Fruit fly (Drosophila melanogaster) whole organism, embryonic: ENCODE data around the gene Prosbeta6.
A peak's percentile ranks its signal among the peaks of the same experiment; 100 is the strongest.

Source experiments
- Abd-B ChIP-seq: fragments of 200-800 bp; sonication (Bioruptor generic); optimal IDR thresholded peaks from 2 replicates; lab custom pipeline; 2018; ENCODE audit warnings: missing biosample characterization, mild to moderate bottlenecking, missing genetic modification characterization, moderate library complexity
- Adf1 ChIP-seq: fragments of 200-800 bp; sonication (Bioruptor generic); IDR thresholded peaks from 2 replicates; pipeline ENCODE4 v1.3.6; 2022; ENCODE audit warnings: missing biosample characterization, missing genetic modification characterization
- CG10147 ChIP-seq: fragments of 200-800 bp; sonication (Bioruptor generic); optimal IDR thresholded peaks from 2 replicates; lab custom pipeline; 2019; ENCODE audit warnings: missing biosample characterization, mild to moderate bottlenecking, missing genetic modification characterization, moderate library complexity
- CG10462 ChIP-seq: fragments of 200-800 bp; sonication (Bioruptor generic); optimal IDR thresholded peaks from 2 replicates; lab custom pipeline; 2016; ENCODE audit warnings: missing biosample characterization, missing genetic modification characterization
- CG10979 ChIP-seq: fragments of 200-800 bp; sonication (Bioruptor generic); optimal IDR thresholded peaks from 2 replicates; lab custom pipeline; 2018; ENCODE audit warnings: missing biosample characterization, mild to moderate bottlenecking, missing genetic modification characterization, moderate library complexity
- CG11247 ChIP-seq: fragments of 200-800 bp; sonication (Bioruptor generic); IDR thresholded peaks from 2 replicates; pipeline ENCODE4 v1.3.6; 2022; ENCODE audit warnings: missing biosample characterization, missing genetic modification characterization
- CG12391 ChIP-seq: fragments of 200-800 bp; sonication (Bioruptor generic); optimal IDR thresholded peaks from 3 replicates; lab custom pipeline; 2018; ENCODE audit warnings: missing biosample characterization, mild to moderate bottlenecking, missing genetic modification characterization, moderate library complexity
- CG13424 ChIP-seq: fragments of 200-800 bp; sonication (Bioruptor generic); optimal IDR thresholded peaks from 2 replicates; lab custom pipeline; 2019; ENCODE audit warnings: missing biosample characterization, mild to moderate bottlenecking, missing genetic modification characterization, moderate library complexity
- CG13775 ChIP-seq: fragments of 200-800 bp; sonication (Bioruptor generic); optimal IDR thresholded peaks from 3 replicates; lab custom pipeline; 2017; ENCODE audit warnings: missing biosample characterization, mild to moderate bottlenecking, missing genetic modification characterization
- CG13894 ChIP-seq: fragments of 200-800 bp; sonication (Bioruptor generic); optimal IDR thresholded peaks from 3 replicates; lab custom pipeline; 2018; ENCODE audit warnings: missing biosample characterization, mild to moderate bottlenecking, missing genetic modification characterization, moderate library complexity
- CG14860 ChIP-seq: fragments of 200-800 bp; sonication (Bioruptor generic); IDR thresholded peaks from 3 replicates; pipeline ENCODE4 v1.3.6; 2022; ENCODE audit warnings: missing biosample characterization, missing genetic modification characterization; ENCODE audit not compliant: partially characterized antibody
- CG17359 ChIP-seq: fragments of 200-800 bp; sonication (Bioruptor generic); optimal IDR thresholded peaks from 3 replicates; lab custom pipeline; 2018; ENCODE audit warnings: missing biosample characterization, mild to moderate bottlenecking, missing genetic modification characterization, moderate library complexity
- CG18599 ChIP-seq: fragments of 200-800 bp; sonication (Bioruptor generic); optimal IDR thresholded peaks from 3 replicates; lab custom pipeline; 2017; ENCODE audit warnings: missing biosample characterization, missing genetic modification characterization, mild to moderate bottlenecking, moderate library complexity, missing genetic modification reagents
- CG2120 ChIP-seq: fragments of 200-800 bp; sonication (Bioruptor generic); optimal IDR thresholded peaks from 3 replicates; lab custom pipeline; 2016; ENCODE audit warnings: missing biosample characterization, missing genetic modification characterization
- CG32532 ChIP-seq: fragments of 200-800 bp; sonication (Bioruptor generic); IDR thresholded peaks from 2 replicates; pipeline ENCODE4 v1.3.6; 2022; ENCODE audit warnings: missing biosample characterization, missing genetic modification characterization
- CG3281 ChIP-seq: fragments of 200-800 bp; sonication (Bioruptor generic); optimal IDR thresholded peaks from 3 replicates; lab custom pipeline; 2017; ENCODE audit warnings: missing biosample characterization, mild to moderate bottlenecking, missing genetic modification characterization
- CG34224 ChIP-seq: fragments of 200-800 bp; sonication (Bioruptor generic); IDR thresholded peaks from 3 replicates; pipeline ENCODE4 v1.3.6; 2022; ENCODE audit warnings: missing biosample characterization, missing genetic modification characterization; ENCODE audit not compliant: partially characterized antibody
- CG4617 ChIP-seq: fragments of 200-800 bp; sonication (Bioruptor generic); optimal IDR thresholded peaks from 3 replicates; lab custom pipeline; 2016; ENCODE audit warnings: missing biosample characterization, missing genetic modification characterization, borderline replicate concordance
- CG6272 ChIP-seq: fragments of 200-800 bp; sonication (Bioruptor generic); IDR thresholded peaks from 2 replicates; pipeline ENCODE4 v1.3.6; 2022; ENCODE audit warnings: missing biosample characterization, missing genetic modification characterization
- CoRest ChIP-seq: fragments of 200-800 bp; sonication (Bioruptor generic); optimal IDR thresholded peaks from 3 replicates; lab custom pipeline; 2018; ENCODE audit warnings: missing biosample characterization, mild to moderate bottlenecking, missing genetic modification characterization, moderate library complexity
- Deaf1 ChIP-seq: fragments of 200-800 bp; optimal IDR thresholded peaks from 3 replicates; lab custom pipeline; 2019; ENCODE audit warnings: missing biosample characterization, mild to moderate bottlenecking, missing genetic modification characterization, moderate library complexity
- Fer1 ChIP-seq: fragments of 200-800 bp; sonication (Bioruptor generic); optimal IDR thresholded peaks from 2 replicates; lab custom pipeline; 2017; ENCODE audit warnings: missing biosample characterization, mild to moderate bottlenecking, missing genetic modification characterization
- Hey ChIP-seq: fragments of 200-800 bp; sonication (Bioruptor generic); optimal IDR thresholded peaks from 3 replicates; lab custom pipeline; 2018; ENCODE audit warnings: missing biosample characterization, mild to moderate bottlenecking, missing genetic modification characterization
- Jarid2 ChIP-seq: fragments of 200-800 bp; sonication (Bioruptor generic); optimal IDR thresholded peaks from 3 replicates; lab custom pipeline; 2017; ENCODE audit warnings: mild to moderate bottlenecking, missing biosample characterization, missing genetic modification reagents, missing genetic modification characterization
- Usf ChIP-seq: fragments of 200-800 bp; sonication (Bioruptor generic); optimal IDR thresholded peaks from 2 replicates; lab custom pipeline; 2017; ENCODE audit warnings: missing genotype, missing biosample characterization, missing genetic modification characterization
- amos ChIP-seq: fragments of 200-800 bp; sonication (Bioruptor generic); IDR thresholded peaks from 2 replicates; pipeline ENCODE4 v1.3.6; 2022; ENCODE audit warnings: missing biosample characterization, missing genetic modification characterization; ENCODE audit not compliant: partially characterized antibody
- ap ChIP-seq: fragments of 200-800 bp; sonication (Bioruptor generic); IDR thresholded peaks from 2 replicates; pipeline ENCODE4 v1.3.6; 2022; ENCODE audit warnings: missing biosample characterization, missing genetic modification characterization
- bsh ChIP-seq, 2 experiments: fragments of 200-800 bp; sonication (Bioruptor generic); optimal IDR thresholded peaks; 2 replicates each; lab custom pipeline; 2017 to 2018; ENCODE audit warnings: mild to moderate bottlenecking in 2 of 2, missing biosample characterization in 2 of 2, missing genetic modification characterization in 2 of 2, moderate library complexity in 1 of 2
- cg ChIP-seq: fragments of 200-800 bp; sonication (Bioruptor generic); optimal IDR thresholded peaks from 3 replicates; lab custom pipeline; 2019; ENCODE audit warnings: missing biosample characterization, mild to moderate bottlenecking, missing genetic modification characterization, moderate library complexity
- ci ChIP-seq: fragments of 200-800 bp; sonication (Bioruptor generic); IDR thresholded peaks from 3 replicates; pipeline ENCODE4 v1.3.6; 2022; ENCODE audit warnings: missing biosample characterization, missing genetic modification characterization
- gem ChIP-seq: fragments of 200-800 bp; sonication (Bioruptor generic); optimal IDR thresholded peaks from 2 replicates; lab custom pipeline; 2019; ENCODE audit warnings: missing biosample characterization, mild to moderate bottlenecking, missing genetic modification characterization, moderate library complexity
- h ChIP-seq: fragments of >200 bp; optimal IDR thresholded peaks from 2 replicates; lab custom pipeline; 2017
- knrl ChIP-seq: fragments of 200-800 bp; sonication (Bioruptor generic); IDR thresholded peaks from 3 replicates; pipeline ENCODE4 v1.3.6; 2022; ENCODE audit warnings: missing biosample characterization, missing genetic modification characterization; ENCODE audit not compliant: partially characterized antibody
- lbe ChIP-seq: fragments of 200-800 bp; sonication (Bioruptor generic); optimal IDR thresholded peaks from 2 replicates; lab custom pipeline; 2016; ENCODE audit warnings: missing biosample characterization, mild to moderate bottlenecking, missing genetic modification characterization
- lola ChIP-seq, 3 experiments: fragments of >200 bp in 2 of 3; fragments of 200-800 bp in 1 of 3; sonication (Bioruptor generic) in 1 of 3; optimal IDR thresholded peaks; 2 replicates each; lab custom pipeline; 2017 to 2019; ENCODE audit warnings: missing biosample characterization in 3 of 3, missing genetic modification characterization in 3 of 3, mild to moderate bottlenecking in 1 of 3, moderate library complexity in 1 of 3
- mam ChIP-seq: fragments of 200-800 bp; sonication (Bioruptor generic); optimal IDR thresholded peaks from 3 replicates; lab custom pipeline; 2016; ENCODE audit warnings: missing biosample characterization, missing genetic modification characterization
- nmo ChIP-seq: fragments of 200-800 bp; sonication (Bioruptor generic); optimal IDR thresholded peaks from 2 replicates; lab custom pipeline; 2018; ENCODE audit warnings: missing biosample characterization, mild to moderate bottlenecking, missing genetic modification characterization, moderate library complexity
- odd ChIP-seq: fragments of 200-800 bp; sonication (Bioruptor generic); optimal IDR thresholded peaks from 2 replicates; lab custom pipeline; 2017; ENCODE audit warnings: missing biosample characterization, mild to moderate bottlenecking, missing genetic modification characterization
- pros ChIP-seq: fragments of 200-800 bp; sonication (Bioruptor generic); optimal IDR thresholded peaks from 3 replicates; lab custom pipeline; 2019; ENCODE audit warnings: missing biosample characterization, mild to moderate bottlenecking, missing genetic modification characterization, moderate library complexity
- pum ChIP-seq: fragments of 200-800 bp; sonication (Bioruptor generic); optimal IDR thresholded peaks from 2 replicates; lab custom pipeline; 2016; ENCODE audit warnings: missing biosample characterization, missing genetic modification characterization
- row ChIP-seq: fragments of 200-800 bp; sonication (Bioruptor generic); IDR thresholded peaks from 3 replicates; pipeline ENCODE4 v1.3.6; 2022; ENCODE audit warnings: missing biosample characterization, missing genetic modification characterization
- slbo ChIP-seq: fragments of 200-800 bp; sonication (Bioruptor generic); IDR thresholded peaks from 2 replicates; pipeline ENCODE4 v1.3.6; 2022; ENCODE audit warnings: missing biosample characterization, missing genetic modification characterization
- ssp ChIP-seq: fragments of 200-800 bp; sonication (Bioruptor generic); IDR thresholded peaks from 2 replicates; pipeline ENCODE4 v1.3.6; 2022; ENCODE audit warnings: missing biosample characterization, missing genetic modification characterization
- sug ChIP-seq: fragments of 200-800 bp; optimal IDR thresholded peaks from 2 replicates; lab custom pipeline; 2019; ENCODE audit warnings: missing biosample characterization, mild to moderate bottlenecking, missing genetic modification characterization, moderate library complexity
- tin ChIP-seq: fragments of 200-800 bp; sonication (Bioruptor generic); optimal IDR thresholded peaks from 3 replicates; lab custom pipeline; 2016; ENCODE audit warnings: missing biosample characterization, missing genetic modification characterization
- unpg ChIP-seq: fragments of 200-800 bp; sonication (Bioruptor generic); optimal IDR thresholded peaks from 3 replicates; lab custom pipeline; 2018; ENCODE audit warnings: missing biosample characterization, mild to moderate bottlenecking, missing genetic modification characterization, moderate library complexity
- vfl ChIP-seq: fragments of 200-800 bp; sonication (Bioruptor generic); optimal IDR thresholded peaks from 2 replicates; lab custom pipeline; 2016; ENCODE audit warnings: missing biosample characterization, missing genetic modification characterization
- zen2 ChIP-seq: fragments of 200-800 bp; sonication (Bioruptor generic); IDR thresholded peaks from 3 replicates; pipeline ENCODE4 v1.3.6; 2022; ENCODE audit warnings: missing biosample characterization, missing genetic modification characterization; ENCODE audit not compliant: partially characterized antibody

Prosbeta6 gene

dm6 chr3L:16615132-16615709 is 5.0 kb upstream of the Prosbeta6 start, which contains the start of gene Mo25 (continued):
- TF ChIP-seq gem (tag; lab: Kevin White, UChicago): peak; percentile 45
- TF ChIP-seq CG3281 (GFP tag; lab: Kevin White, UChicago): peak; percentile 11
- TF ChIP-seq Jarid2 (GFP tag; lab: Kevin White, UChicago): no peak
- peak; percentile 39; the same call in 1 of the 2 replicates for TF ChIP-seq Adf1 (GFP tag; lab: Robert Waterston, UW)
- TF ChIP-seq bsh (GFP tag; optimal IDR thresholded peaks at IDR 0.05; lab: Kevin White, UChicago): peak in 1 of 2 experiments; percentile 18
- peak; percentile 46; the same call in 2 of the 3 replicates for TF ChIP-seq CG14860
- TF ChIP-seq CG13424 (tag; lab: Kevin White, UChicago): peak; percentile 29
- TF ChIP-seq CG12391 (tag; lab: Kevin White, UChicago): peak; percentile 69
- peak; percentile 26; the same call in 1 of the 2 replicates for TF ChIP-seq CG6272 (GFP tag; lab: Robert Waterston, UW)
- no peak for TF ChIP-seq Usf (GFP tag; lab: Kevin White, UChicago)
- TF ChIP-seq pros: no peak
- TF ChIP-seq h: no peak
- TF ChIP-seq CoRest (tag; lab: Kevin White, UChicago): peak; percentile 36
- TF ChIP-seq CG10462: no peak
- peak; percentile 35; the same call in 1 of the 2 replicates for TF ChIP-seq CG11247 (GFP tag; lab: Robert Waterston, UW)
- peak; percentile 54; the same call in 2 of the 3 replicates for TF ChIP-seq ci
- no peak for TF ChIP-seq odd (GFP tag; lab: Kevin White, UChicago)
- peak; percentile 75 for TF ChIP-seq CG4617 (GFP tag; lab: Kevin White, UChicago)
- TF ChIP-seq unpg (GFP tag; lab: Kevin White, UChicago): no peak
- TF ChIP-seq ap (GFP tag; lab: Robert Waterston, UW): 0 out of 2 replicates have a peak, but pooled peaks have one; percentile 2
- peak; percentile 83 for TF ChIP-seq CG34224 (GFP tag; lab: Robert Waterston, UW)
- TF ChIP-seq CG18599 (GFP tag; lab: Kevin White, UChicago): peak; percentile 11
- peak; percentile 56 for TF ChIP-seq CG10147 (GFP tag; lab: Kevin White, UChicago)
- peak; percentile 70 for TF ChIP-seq slbo (GFP tag; lab: Robert Waterston, UW)
- TF ChIP-seq pum (GFP tag; lab: Kevin White, UChicago): no peak
- TF ChIP-seq row (GFP tag; lab: Robert Waterston, UW): peak; percentile 58; the same call in 2 of the 3 replicates
- TF ChIP-seq knrl (GFP tag; lab: Robert Waterston, UW): peak; percentile 74
- peak; percentile 67 for TF ChIP-seq CG2120 (GFP tag; lab: Kevin White, UChicago)
- peak; percentile 32 for TF ChIP-seq vfl (GFP tag; lab: Kevin White, UChicago)
- TF ChIP-seq zen2 (GFP tag; lab: Robert Waterston, UW): peak; percentile 57; the same call in 2 of the 3 replicates
- TF ChIP-seq Abd-B (GFP tag; lab: Kevin White, UChicago): peak; percentile 7
- peak; percentile 52 for TF ChIP-seq CG32532 (GFP tag; lab: Robert Waterston, UW)
- TF ChIP-seq amos: peak; percentile 86
- peak; percentile 19 for TF ChIP-seq CG10979 (tag; lab: Kevin White, UChicago)
- TF ChIP-seq lola (GFP tag; optimal IDR thresholded peaks at IDR 0.05; lab: Kevin White, UChicago): no peak
- peak; percentile 52 for TF ChIP-seq sug (tag; lab: Kevin White, UChicago)
- TF ChIP-seq CG13894 (tag; lab: Kevin White, UChicago): peak; percentile 40
- TF ChIP-seq ssp (GFP tag; lab: Robert Waterston, UW): peak; percentile 29; the same call in 1 of the 2 replicates
- TF ChIP-seq CG17359 (tag; lab: Kevin White, UChicago): peak; percentile 29
- peak; percentile 40 for TF ChIP-seq nmo
- TF ChIP-seq cg (GFP tag; lab: Kevin White, UChicago): no peak
- TF ChIP-seq lbe (GFP tag; lab: Kevin White, UChicago): peak; percentile 83
- peak; percentile 49 for TF ChIP-seq tin (GFP tag; lab: Kevin White, UChicago)
- peak; percentile 35 for TF ChIP-seq CG13775
- peak; percentile 17 for TF ChIP-seq Deaf1 (tag; lab: Kevin White, UChicago)
- peak; percentile 7 for TF ChIP-seq mam (GFP tag; lab: Kevin White, UChicago)
- TF ChIP-seq Hey (tag; lab: Kevin White, UChicago): no peak
- TF ChIP-seq Fer1: peak; percentile 63
